Fruit fly (Drosophila melanogaster) whole organism, embryonic: ENCODE measurements around the gene CG34001.
A peak's percentile ranks its signal among the peaks of the same experiment; 100 is the strongest.

Experiments used
- Adf1 ChIP-seq: fragments of 200-800 bp; sonication (Bioruptor generic); IDR thresholded peaks from 2 replicates; pipeline ENCODE4 v1.3.6; 2022; ENCODE audit warnings: missing biosample characterization, missing genetic modification characterization
- BtbVII ChIP-seq: fragments of 200-800 bp; sonication (Bioruptor generic); optimal IDR thresholded peaks from 3 replicates; lab custom pipeline; 2017; ENCODE audit warnings: missing biosample characterization, mild to moderate bottlenecking, missing genetic modification characterization
- CG13624 ChIP-seq: fragments of 200-800 bp; sonication (Bioruptor generic); optimal IDR thresholded peaks from 2 replicates; lab custom pipeline; 2016; ENCODE audit warnings: missing biosample characterization, missing genetic modification characterization
- CG14667 ChIP-seq: fragments of 200-800 bp; sonication (Bioruptor generic); IDR thresholded peaks from 2 replicates; pipeline ENCODE4 v1.3.6; 2022; ENCODE audit warnings: missing biosample characterization, missing genetic modification characterization
- CG14860 ChIP-seq: fragments of 200-800 bp; sonication (Bioruptor generic); IDR thresholded peaks from 3 replicates; pipeline ENCODE4 v1.3.6; 2022; ENCODE audit warnings: missing biosample characterization, missing genetic modification characterization; ENCODE audit not compliant: partially characterized antibody
- CG15601 ChIP-seq: fragments of 200-800 bp; sonication (Bioruptor generic); optimal IDR thresholded peaks from 3 replicates; lab custom pipeline; 2019; ENCODE audit warnings: missing biosample characterization, mild to moderate bottlenecking, missing genetic modification characterization, moderate library complexity
- CG18262 ChIP-seq: fragments of 200-800 bp; optimal IDR thresholded peaks from 3 replicates; lab custom pipeline; 2019; ENCODE audit warnings: missing biosample characterization, mild to moderate bottlenecking, missing genetic modification characterization, moderate library complexity
- CG18619 ChIP-seq: fragments of 200-800 bp; sonication (Bioruptor generic); optimal IDR thresholded peaks from 3 replicates; lab custom pipeline; 2017; ENCODE audit warnings: missing biosample characterization, mild to moderate bottlenecking, missing genetic modification characterization
- CG30403 ChIP-seq: fragments of 200-800 bp; sonication (Bioruptor generic); optimal IDR thresholded peaks from 3 replicates; lab custom pipeline; 2016; ENCODE audit warnings: missing biosample characterization, missing genetic modification characterization
- CG30431 ChIP-seq: fragments of 200-800 bp; sonication (Bioruptor generic); optimal IDR thresholded peaks from 2 replicates; lab custom pipeline; 2017; ENCODE audit warnings: missing biosample characterization, missing genetic modification characterization
- CG32532 ChIP-seq: fragments of 200-800 bp; sonication (Bioruptor generic); IDR thresholded peaks from 2 replicates; pipeline ENCODE4 v1.3.6; 2022; ENCODE audit warnings: missing biosample characterization, missing genetic modification characterization
- CG34224 ChIP-seq: fragments of 200-800 bp; sonication (Bioruptor generic); IDR thresholded peaks from 3 replicates; pipeline ENCODE4 v1.3.6; 2022; ENCODE audit warnings: missing biosample characterization, missing genetic modification characterization; ENCODE audit not compliant: partially characterized antibody
- CG43689 ChIP-seq: fragments of 200-800 bp; sonication (Bioruptor generic); IDR thresholded peaks from 2 replicates; pipeline ENCODE4 v1.3.6; 2022; ENCODE audit warnings: missing biosample characterization, missing genetic modification characterization
- CG4707 ChIP-seq: fragments of 200-800 bp; sonication (Bioruptor generic); optimal IDR thresholded peaks from 2 replicates; lab custom pipeline; 2018; ENCODE audit warnings: missing biosample characterization, mild to moderate bottlenecking, missing genetic modification characterization, moderate library complexity
- CG4820 ChIP-seq: fragments of 200-800 bp; sonication (Bioruptor generic); optimal IDR thresholded peaks from 3 replicates; lab custom pipeline; 2016; ENCODE audit warnings: missing biosample characterization, missing genetic modification characterization
- CG5245 ChIP-seq: fragments of 200-800 bp; sonication (Bioruptor generic); optimal IDR thresholded peaks from 3 replicates; lab custom pipeline; 2016; ENCODE audit warnings: missing biosample characterization, missing genetic modification characterization
- CG6765 ChIP-seq: fragments of 200-800 bp; sonication (Bioruptor generic); optimal IDR thresholded peaks from 3 replicates; lab custom pipeline; 2017; ENCODE audit warnings: missing biosample characterization, mild to moderate bottlenecking, missing genetic modification characterization
- CG6813 ChIP-seq: fragments of 200-800 bp; sonication (Bioruptor generic); optimal IDR thresholded peaks from 2 replicates; lab custom pipeline; 2017; ENCODE audit warnings: missing biosample characterization, missing genetic modification characterization, mild to moderate bottlenecking, moderate library complexity, missing genetic modification reagents
- CG7839 ChIP-seq: fragments of 200-800 bp; sonication (Bioruptor generic); optimal IDR thresholded peaks from 3 replicates; lab custom pipeline; 2018; ENCODE audit warnings: missing biosample characterization, mild to moderate bottlenecking, missing genetic modification characterization, moderate library complexity
- CG8290 ChIP-seq, 3 experiments: fragments of 200-800 bp; sonication (Bioruptor generic); optimal IDR thresholded peaks; 2 replicates each; lab custom pipeline; 2016 to 2019; ENCODE audit warnings: missing biosample characterization in 3 of 3, missing genetic modification characterization in 3 of 3, mild to moderate bottlenecking in 2 of 3, moderate library complexity in 1 of 3
- CG8765 ChIP-seq: fragments of 200-800 bp; sonication (Bioruptor generic); IDR thresholded peaks from 2 replicates; pipeline ENCODE4 v1.3.6; 2022; ENCODE audit warnings: missing biosample characterization, missing genetic modification characterization
- Deaf1 ChIP-seq: fragments of 200-800 bp; optimal IDR thresholded peaks from 3 replicates; lab custom pipeline; 2019; ENCODE audit warnings: missing biosample characterization, mild to moderate bottlenecking, missing genetic modification characterization, moderate library complexity
- HmgZ ChIP-seq: fragments of 200-800 bp; sonication (Bioruptor generic); optimal IDR thresholded peaks from 2 replicates; lab custom pipeline; 2018; ENCODE audit warnings: missing biosample characterization, mild to moderate bottlenecking, missing genetic modification characterization
- Hr3 ChIP-seq: fragments of 200-800 bp; sonication (Bioruptor generic); optimal IDR thresholded peaks from 3 replicates; lab custom pipeline; 2016; ENCODE audit warnings: missing biosample characterization, missing genetic modification characterization
- Meics ChIP-seq: fragments of 200-800 bp; sonication (Bioruptor generic); optimal IDR thresholded peaks from 2 replicates; lab custom pipeline; 2017; ENCODE audit warnings: missing biosample characterization, mild to moderate bottlenecking, missing genetic modification characterization
- NFAT ChIP-seq: fragments of 200-800 bp; sonication (Bioruptor generic); IDR thresholded peaks from 2 replicates; pipeline ENCODE4 v1.3.6; 2022; ENCODE audit warnings: missing biosample characterization, missing genetic modification characterization
- Nf-YB ChIP-seq: fragments of 200-800 bp; sonication (Bioruptor generic); optimal IDR thresholded peaks from 3 replicates; lab custom pipeline; 2019; ENCODE audit warnings: missing biosample characterization, mild to moderate bottlenecking, missing genetic modification characterization, moderate library complexity
- Nf-YC ChIP-seq: fragments of 200-800 bp; optimal IDR thresholded peaks from 3 replicates; lab custom pipeline; 2019; ENCODE audit warnings: missing biosample characterization, mild to moderate bottlenecking, missing genetic modification characterization, moderate library complexity
- Oli ChIP-seq: fragments of 200-800 bp; sonication (Bioruptor generic); optimal IDR thresholded peaks from 2 replicates; lab custom pipeline; 2018; ENCODE audit warnings: missing biosample characterization, mild to moderate bottlenecking, missing genetic modification characterization, moderate library complexity
- Ptx1 ChIP-seq: fragments of 200-800 bp; sonication (Bioruptor generic); IDR thresholded peaks from 2 replicates; pipeline ENCODE4 v1.3.6; 2022; ENCODE audit warnings: missing biosample characterization, missing genetic modification characterization
- Sin3A ChIP-seq: fragments of >200 bp; optimal IDR thresholded peaks from 2 replicates; lab custom pipeline; 2018
- Ssrp ChIP-seq: fragments of 200-800 bp; sonication (Bioruptor generic); optimal IDR thresholded peaks from 2 replicates; lab custom pipeline; 2018; ENCODE audit warnings: missing biosample characterization, mild to moderate bottlenecking, missing genetic modification characterization, moderate library complexity
- TFAM ChIP-seq: fragments of 200-800 bp; sonication (Bioruptor generic); optimal IDR thresholded peaks from 2 replicates; lab custom pipeline; 2017; ENCODE audit warnings: missing biosample characterization, missing genetic modification characterization, inconsistent platforms
- ara ChIP-seq: fragments of 200-800 bp; sonication (Bioruptor generic); IDR thresholded peaks from 2 replicates; pipeline ENCODE4 v1.3.6; 2022; ENCODE audit warnings: missing biosample characterization, missing genetic modification characterization
- az2 ChIP-seq: fragments of 200-800 bp; sonication (Bioruptor generic); optimal IDR thresholded peaks from 3 replicates; lab custom pipeline; 2016; ENCODE audit warnings: missing biosample characterization, missing genetic modification characterization
- br ChIP-seq: fragments of >200 bp; optimal IDR thresholded peaks from 2 replicates; lab custom pipeline; 2017
- chif ChIP-seq, 2 experiments: fragments of 200-800 bp; sonication (Bioruptor generic); optimal IDR thresholded peaks; 3 replicates each; lab custom pipeline; 2016; ENCODE audit warnings: missing biosample characterization in 2 of 2, missing genetic modification characterization in 2 of 2
- danr ChIP-seq: fragments of 200-800 bp; sonication (Bioruptor generic); IDR thresholded peaks from 2 replicates; pipeline ENCODE4 v1.3.6; 2022; ENCODE audit warnings: missing biosample characterization, missing genetic modification characterization
- ftz-f1 ChIP-seq: fragments of 200-800 bp; sonication (Bioruptor generic); optimal IDR thresholded peaks from 2 replicates; lab custom pipeline; 2016; ENCODE audit warnings: missing biosample characterization, missing genetic modification characterization
- gsb ChIP-seq: fragments of 200-800 bp; sonication (Bioruptor generic); IDR thresholded peaks from 2 replicates; pipeline ENCODE4 v1.3.6; 2022; ENCODE audit warnings: missing biosample characterization, missing genetic modification characterization
- kah ChIP-seq: fragments of 200-800 bp; sonication (Bioruptor generic); optimal IDR thresholded peaks from 2 replicates; lab custom pipeline; 2018; ENCODE audit warnings: missing biosample characterization, mild to moderate bottlenecking, missing genetic modification characterization
- klu ChIP-seq: fragments of 200-800 bp; sonication (Bioruptor generic); IDR thresholded peaks from 2 replicates; pipeline ENCODE4 v1.3.6; 2022; ENCODE audit warnings: missing biosample characterization, missing genetic modification characterization
- knrl ChIP-seq: fragments of 200-800 bp; sonication (Bioruptor generic); IDR thresholded peaks from 3 replicates; pipeline ENCODE4 v1.3.6; 2022; ENCODE audit warnings: missing biosample characterization, missing genetic modification characterization; ENCODE audit not compliant: partially characterized antibody
- nau ChIP-seq: fragments of 200-800 bp; sonication (Bioruptor generic); optimal IDR thresholded peaks from 3 replicates; lab custom pipeline; 2017; ENCODE audit warnings: missing biosample characterization, mild to moderate bottlenecking, missing genetic modification characterization, missing genetic modification reagents
- nmo ChIP-seq: fragments of 200-800 bp; sonication (Bioruptor generic); optimal IDR thresholded peaks from 2 replicates; lab custom pipeline; 2018; ENCODE audit warnings: missing biosample characterization, mild to moderate bottlenecking, missing genetic modification characterization, moderate library complexity
- psq ChIP-seq: fragments of 200-800 bp; sonication (Bioruptor generic); optimal IDR thresholded peaks from 2 replicates; lab custom pipeline; 2017; ENCODE audit warnings: missing biosample characterization, missing genetic modification characterization
- slbo ChIP-seq: fragments of 200-800 bp; sonication (Bioruptor generic); IDR thresholded peaks from 2 replicates; pipeline ENCODE4 v1.3.6; 2022; ENCODE audit warnings: missing biosample characterization, missing genetic modification characterization
- tx ChIP-seq: fragments of 200-800 bp; sonication (Bioruptor generic); optimal IDR thresholded peaks from 2 replicates; lab custom pipeline; 2016; ENCODE audit warnings: missing biosample characterization, missing genetic modification characterization
- vvl ChIP-seq: fragments of 200-800 bp; sonication (Bioruptor generic); IDR thresholded peaks from 2 replicates; pipeline ENCODE4 v1.3.6; 2022; ENCODE audit warnings: missing biosample characterization, missing genetic modification characterization

CG34001 gene

DNA sequence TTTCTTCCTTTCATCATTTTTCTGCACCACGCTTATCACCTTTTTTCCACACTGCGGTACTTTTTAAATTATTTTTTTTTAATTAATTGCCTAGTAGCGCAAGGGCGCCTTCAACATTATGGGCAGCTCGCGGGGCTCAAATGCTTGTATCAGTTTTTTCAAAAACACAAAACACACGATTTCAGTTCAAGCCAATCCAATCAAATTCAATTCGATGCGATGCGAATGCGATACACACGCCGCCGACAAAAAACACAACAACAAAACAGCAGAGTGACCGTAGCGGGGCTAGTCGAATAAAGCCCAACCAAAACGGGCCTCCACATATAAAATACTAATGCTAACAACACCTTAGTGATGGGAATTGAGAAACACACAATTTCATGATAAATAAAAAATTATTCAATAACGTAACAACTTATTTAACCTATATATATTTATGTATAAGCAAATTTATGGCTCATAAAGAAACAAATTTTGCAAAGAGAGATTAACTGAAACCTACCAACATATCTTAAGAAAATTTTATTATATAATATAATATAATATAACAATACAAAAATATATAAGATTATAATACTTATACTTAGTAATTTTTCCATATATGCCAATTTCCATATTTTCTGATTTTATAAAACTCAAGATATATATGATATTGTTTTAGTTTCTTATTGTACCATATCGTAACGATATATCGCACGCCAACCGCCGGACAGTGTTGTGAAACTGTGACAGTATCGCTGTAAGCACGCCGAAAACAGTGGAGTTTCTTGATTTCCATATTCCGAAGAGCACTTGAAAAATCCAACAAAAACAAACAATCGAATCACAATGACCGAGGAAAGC, 30.1 kb downstream of the CG34001 start, which contains the start of the genes CG32066 and CG8003 (continued):
- TF ChIP-seq ara (GFP tag; lab: Robert Waterston, UW), result no peak
- TF ChIP-seq Oli, result no peak
- no peak for TF ChIP-seq CG30431 (GFP tag; lab: Kevin White, UChicago)
- TF ChIP-seq danr (GFP tag; lab: Robert Waterston, UW), result no peak
- TF ChIP-seq psq, result no peak
- peak; percentile 27 for TF ChIP-seq nau (GFP tag; lab: Kevin White, UChicago)
- TF ChIP-seq klu (GFP tag; lab: Robert Waterston, UW), result no peak
- TF ChIP-seq tx (GFP tag; lab: Kevin White, UChicago), result no peak
- TF ChIP-seq Deaf1 (tag; lab: Kevin White, UChicago), result no peak
- peak; percentile 56 for TF ChIP-seq CG4820
- TF ChIP-seq CG6765, result peak; percentile 50
- TF ChIP-seq knrl (GFP tag; lab: Robert Waterston, UW), result peak; percentile 92
- TF ChIP-seq CG18262, result peak; percentile 55
- TF ChIP-seq CG5245 (GFP tag; lab: Kevin White, UChicago), result no peak
- no peak for TF ChIP-seq chif (GFP tag; optimal IDR thresholded peaks at IDR 0.05; lab: Kevin White, UChicago)
- no peak for TF ChIP-seq CG43689 (GFP tag; lab: Robert Waterston, UW)
- peak; percentile 38 for TF ChIP-seq CG8290 (GFP tag; optimal IDR thresholded peaks at IDR 0.05; lab: Kevin White, UChicago)
- peak in 1 of 2 experiments; percentile 78 for TF ChIP-seq CG8290 (tag; optimal IDR thresholded peaks at IDR 0.05; lab: Kevin White, UChicago)
- peak; percentile 47 for TF ChIP-seq CG15601 (tag; lab: Kevin White, UChicago)
- TF ChIP-seq Adf1, result no peak
- TF ChIP-seq Sin3A, result no peak
- TF ChIP-seq az2 (GFP tag; lab: Kevin White, UChicago), result no peak
- TF ChIP-seq Nf-YC (tag; lab: Kevin White, UChicago), result peak; percentile 70
- peak; percentile 51; the same call in 1 of the 2 replicates for TF ChIP-seq CG32532
- peak; percentile 22 for TF ChIP-seq Ssrp (tag; lab: Kevin White, UChicago)
- peak; percentile 40 for TF ChIP-seq Hr3 (GFP tag; lab: Kevin White, UChicago)
- TF ChIP-seq CG7839, result peak; percentile 39
- TF ChIP-seq CG34224 (GFP tag; lab: Robert Waterston, UW), result peak; percentile 91
- no peak for TF ChIP-seq TFAM (GFP tag; lab: Kevin White, UChicago)
- peak; percentile 77 for TF ChIP-seq NFAT (GFP tag; lab: Robert Waterston, UW)
- peak; percentile 53 for TF ChIP-seq CG4707 (GFP tag; lab: Kevin White, UChicago)
- TF ChIP-seq CG8765 (GFP tag; lab: Robert Waterston, UW), result no peak
- peak; percentile 9 for TF ChIP-seq nmo (GFP tag; lab: Kevin White, UChicago)
- peak; percentile 24 for TF ChIP-seq HmgZ (tag; lab: Kevin White, UChicago)
- TF ChIP-seq Nf-YB (GFP tag; lab: Kevin White, UChicago), result peak; percentile 22
- TF ChIP-seq BtbVII, result peak; percentile 68
- no peak for TF ChIP-seq br
- TF ChIP-seq slbo (GFP tag; lab: Robert Waterston, UW), result peak; percentile 44
- TF ChIP-seq CG30403 (GFP tag; lab: Kevin White, UChicago), result peak; percentile 64
- peak; percentile 29 for TF ChIP-seq Meics (GFP tag; lab: Kevin White, UChicago)
- TF ChIP-seq kah (GFP tag; lab: Kevin White, UChicago), result peak; percentile 49
- TF ChIP-seq CG14667, result no peak
- TF ChIP-seq CG18619, result peak; percentile 5
- TF ChIP-seq CG13624 (GFP tag; lab: Kevin White, UChicago), result no peak
- TF ChIP-seq gsb (GFP tag; lab: Robert Waterston, UW), result no peak
- 0 out of 2 replicates have a peak, but pooled peaks have one; percentile 35 for TF ChIP-seq Ptx1 (GFP tag; lab: Robert Waterston, UW)
- TF ChIP-seq CG14860 (GFP tag; lab: Robert Waterston, UW), result peak; percentile 90
- TF ChIP-seq vvl (GFP tag; lab: Robert Waterston, UW), result peak; percentile 32
- peak; percentile 9 for TF ChIP-seq CG6813 (GFP tag; lab: Kevin White, UChicago)
- TF ChIP-seq ftz-f1 (GFP tag; lab: Kevin White, UChicago), result no peak
